Worm (Caenorhabditis elegans) whole organism, mixed stage, embryonic: ENCODE measurements around the gene F15B10.3.

Experiments used
- M03D4.4 ChIP-seq: sonication (generic microtip); optimal IDR thresholded peaks from 2 replicates; lab custom pipeline; 2017; ENCODE audit warnings: mild to moderate bottlenecking, missing genetic modification characterization, missing compliant biosample characterization
- blmp-1 ChIP-seq: fragments of 150-350 bp; optimal IDR thresholded peaks from 2 replicates; lab custom pipeline; 2014; ENCODE audit warnings: missing biosample characterization, missing genetic modification characterization
- elt-1 ChIP-seq: sonication (generic microtip); optimal IDR thresholded peaks from 2 replicates; lab custom pipeline; 2017; ENCODE audit warnings: missing genetic modification characterization, mild to moderate bottlenecking, missing compliant biosample characterization, antibody characterized with exemption, moderate library complexity, borderline replicate concordance; ENCODE audit not compliant: insufficient read depth
- lsy-2 ChIP-seq: fragments of 150-350 bp; optimal IDR thresholded peaks from 2 replicates; lab custom pipeline; 2014; ENCODE audit warnings: missing biosample characterization, missing genetic modification characterization
- ztf-11 ChIP-seq: fragments of 150-350 bp; optimal IDR thresholded peaks from 2 replicates; lab custom pipeline; 2014; ENCODE audit warnings: missing biosample characterization, missing genetic modification characterization

DNA sequence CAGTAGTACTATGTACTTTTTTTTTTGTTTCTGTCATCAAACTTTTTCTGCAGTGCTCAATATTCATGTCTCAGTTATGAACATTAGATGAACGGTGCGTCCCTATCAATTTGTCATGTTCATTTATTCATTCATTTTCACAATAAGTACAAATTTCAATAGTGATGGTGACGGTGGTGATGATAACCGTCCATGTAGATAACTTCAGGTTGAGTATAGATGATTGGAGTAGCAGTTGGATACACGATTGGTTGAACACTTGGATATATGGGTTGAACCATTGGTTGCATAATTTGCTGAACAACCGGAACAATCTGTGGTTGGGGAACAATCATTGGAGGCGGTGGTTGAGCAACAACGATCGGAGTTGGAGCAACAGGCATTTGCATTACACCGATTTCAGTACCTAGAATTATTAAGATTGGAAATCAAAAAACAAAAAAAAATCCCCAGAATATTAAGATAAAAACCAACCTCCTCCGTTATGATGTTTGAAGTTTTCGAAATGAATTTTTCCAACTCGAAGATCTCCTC, 14.3 kb upstream of the F15B10.3 start:
- TF ChIP-seq M03D4.4 (tag; lab: Kevin White, UChicago), result no peak
- TF ChIP-seq ztf-11 (tag; lab: Kevin White, UChicago), result no peak
- TF ChIP-seq blmp-1 (tag; lab: Kevin White, UChicago), result no peak
- no peak for TF ChIP-seq lsy-2
- TF ChIP-seq elt-1 (tag; lab: Kevin White, UChicago), result no peak
